Fruit fly (Drosophila melanogaster): Measurements from ENCODE around the gene CG17568.
A peak's percentile ranks its signal among the peaks of the same experiment; 100 is the strongest.

CG17568 gene

DNA sequence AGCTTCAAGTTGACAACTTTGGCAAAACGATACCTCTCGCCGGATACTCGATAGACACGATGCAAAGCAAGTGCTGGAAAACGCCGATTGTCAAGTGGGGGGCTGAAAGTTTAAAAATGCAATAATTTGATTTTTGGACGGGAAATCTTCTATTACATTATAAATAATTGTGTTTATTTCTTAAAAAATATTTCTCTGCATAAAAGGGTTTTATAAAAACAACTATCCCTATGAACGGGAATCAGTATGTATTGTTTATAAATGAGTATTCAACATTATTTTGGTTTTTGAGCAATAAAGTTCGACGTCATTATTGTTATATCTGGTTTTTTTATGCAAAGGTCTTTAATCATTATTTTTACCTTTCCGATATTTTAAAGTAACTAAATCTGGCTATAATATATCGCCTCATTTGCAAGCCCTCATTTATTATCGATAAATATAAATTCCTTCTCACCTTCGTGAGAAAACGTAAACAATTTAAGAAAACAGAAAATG, 49.5 kb downstream of the CG17568 start, which contains the start of the genes AsnRS and DCTN6-p27 (continued):
- peak; percentile 52 for TF ChIP-seq CG5245 (GFP tag; optimal IDR thresholded peaks at IDR 0.05)
- TF ChIP-seq Opbp (GFP tag; IDR thresholded peaks at IDR 0.05; ENCODE audit: partially characterized antibody): no peak; the same call in 1 of the 3 replicates
- TF ChIP-seq CG3407 (GFP tag; optimal IDR thresholded peaks at IDR 0.05): no peak
- TF ChIP-seq CG2199 (GFP tag; IDR thresholded peaks at IDR 0.05): peak; percentile 60; the same call in 1 of the 3 replicates
- TF ChIP-seq CG2120 (GFP tag; optimal IDR thresholded peaks at IDR 0.05): peak; percentile 83
- peak; percentile 4; the same call in 1 of the 3 replicates for TF ChIP-seq mld (GFP tag; IDR thresholded peaks at IDR 0.05; ENCODE audit: partially characterized antibody)
- peak; percentile 41 for TF ChIP-seq D19A (tag; optimal IDR thresholded peaks at IDR 0.05)
- TF ChIP-seq CG8944 (GFP tag; optimal IDR thresholded peaks at IDR 0.05): peak; percentile 23
- peak; percentile 23 for TF ChIP-seq slp2 (GFP tag; optimal IDR thresholded peaks at IDR 0.05)
- TF ChIP-seq Oli (tag; optimal IDR thresholded peaks at IDR 0.05): peak; percentile 48
- no peak for TF ChIP-seq z (GFP tag; IDR thresholded peaks at IDR 0.05)
- no peak for TF ChIP-seq gfzf (GFP tag; optimal IDR thresholded peaks at IDR 0.05)
- peak; percentile 73 for TF ChIP-seq inv (GFP tag; IDR thresholded peaks at IDR 0.05; ENCODE audit: partially characterized antibody)
- TF ChIP-seq Tbp (GFP tag; optimal IDR thresholded peaks at IDR 0.05): no peak
- TF ChIP-seq stc (GFP tag; IDR thresholded peaks at IDR 0.05): no peak
- no peak for TF ChIP-seq rib (GFP tag; IDR thresholded peaks at IDR 0.05)
- peak; percentile 75 for TF ChIP-seq CoRest (tag; optimal IDR thresholded peaks at IDR 0.05)
- TF ChIP-seq CG9727 (GFP tag; optimal IDR thresholded peaks at IDR 0.05): peak; percentile 64
- peak; percentile 73; the same call in 2 of the 3 replicates for TF ChIP-seq CG11456 (GFP tag; IDR thresholded peaks at IDR 0.05)
- peak; percentile 35 for TF ChIP-seq Myb (GFP tag; optimal IDR thresholded peaks at IDR 0.05)
- no peak for TF ChIP-seq Hr39 (optimal IDR thresholded peaks at IDR 0.05)
- TF ChIP-seq CG3163 (GFP tag; optimal IDR thresholded peaks at IDR 0.05): no peak
- peak; percentile 25; the same call in 1 of the 3 replicates for TF ChIP-seq jigr1 (GFP tag; IDR thresholded peaks at IDR 0.05)
- peak; percentile 6 for TF ChIP-seq Side (GFP tag; optimal IDR thresholded peaks at IDR 0.05)
- TF ChIP-seq CG2202 (tag; optimal IDR thresholded peaks at IDR 0.05): peak; percentile 30
- TF ChIP-seq CG33213 (GFP tag; optimal IDR thresholded peaks at IDR 0.05): peak; percentile 18
- peak; percentile 66 for TF ChIP-seq Hmr (GFP tag; optimal IDR thresholded peaks at IDR 0.05)
- peak; percentile 62 for TF ChIP-seq CG10366 (GFP tag; IDR thresholded peaks at IDR 0.05)
- TF ChIP-seq danr (GFP tag; IDR thresholded peaks at IDR 0.05): no peak
- peak; percentile 81 for TF ChIP-seq Sry-β (GFP tag; optimal IDR thresholded peaks at IDR 0.05)
- no peak for TF ChIP-seq MTF-1 (GFP tag; optimal IDR thresholded peaks at IDR 0.05; ENCODE audit: borderline replicate concordance)
- TF ChIP-seq Drgx (GFP tag; IDR thresholded peaks at IDR 0.05): 0 out of 2 replicates have a peak, but pooled peaks have one; percentile 38
- peak; percentile 45; the same call in 1 of the 2 replicates for TF ChIP-seq H2.0 (GFP tag; IDR thresholded peaks at IDR 0.05)
- peak; percentile 15 for TF ChIP-seq pnt (GFP tag; optimal IDR thresholded peaks at IDR 0.05)
- peak; percentile 9 for TF ChIP-seq repo (GFP tag; optimal IDR thresholded peaks at IDR 0.05)
- no peak for TF ChIP-seq ham (GFP tag; IDR thresholded peaks at IDR 0.05)
- peak; percentile 16 for TF ChIP-seq CG8290 (GFP tag; optimal IDR thresholded peaks at IDR 0.05)
- peak in 1 of 2 experiments; percentile 37 for TF ChIP-seq CG8290 (tag; optimal IDR thresholded peaks at IDR 0.05)
- peak; percentile 66 for TF ChIP-seq Ptx1 (GFP tag; IDR thresholded peaks at IDR 0.05)
- TF ChIP-seq Abd-B (GFP tag; optimal IDR thresholded peaks at IDR 0.05): peak; percentile 65
- peak; percentile 84 for TF ChIP-seq CG11504 (tag; optimal IDR thresholded peaks at IDR 0.05)
- TF ChIP-seq cg (GFP tag; optimal IDR thresholded peaks at IDR 0.05): no peak
- peak; percentile 14 for TF ChIP-seq CG12744 (GFP tag; optimal IDR thresholded peaks at IDR 0.05)
- peak; percentile 67 for TF ChIP-seq CG1602 (GFP tag; optimal IDR thresholded peaks at IDR 0.05)
- TF ChIP-seq otp (GFP tag; IDR thresholded peaks at IDR 0.05): 0 out of 3 replicates have a peak, but pooled peaks have one; percentile 40
- no peak; the same call in 1 of the 2 replicates for TF ChIP-seq ap (GFP tag; IDR thresholded peaks at IDR 0.05)
- TF ChIP-seq CG30431 (GFP tag; optimal IDR thresholded peaks at IDR 0.05): peak; percentile 14
- peak; percentile 8 for TF ChIP-seq pfk (GFP tag; optimal IDR thresholded peaks at IDR 0.05)
- peak; percentile 53 for TF ChIP-seq cwo (GFP tag; optimal IDR thresholded peaks at IDR 0.05)
- peak; percentile 64 for TF ChIP-seq cato (GFP tag; optimal IDR thresholded peaks at IDR 0.05; ENCODE audit: borderline replicate concordance)
- peak; percentile 67 for TF ChIP-seq grau (tag; optimal IDR thresholded peaks at IDR 0.05)
